Worm (Caenorhabditis elegans) whole organism, L4 larva: ENCODE data around the gene btb-10.

Source experiments
- D1046.2 ChIP-seq: fragments of 200-800 bp; sonication (Bioruptor generic); IDR thresholded peaks from 2 replicates; pipeline ENCODE4 v1.3.6; 2022; ENCODE audit warnings: missing genetic modification characterization, missing compliant biosample characterization
- F10B5.3 ChIP-seq: sonication (generic microtip); optimal IDR thresholded peaks from 2 replicates; lab custom pipeline; 2016; ENCODE audit warnings: mild to moderate bottlenecking, missing genetic modification characterization, missing compliant biosample characterization
- F37D6.2 ChIP-seq: sonication (generic microtip); optimal IDR thresholded peaks from 2 replicates; lab custom pipeline; 2016; ENCODE audit warnings: mild to moderate bottlenecking, missing genetic modification characterization, missing compliant biosample characterization
- T20F7.1 ChIP-seq: fragments of 200-800 bp; sonication (Bioruptor generic); optimal IDR thresholded peaks from 2 replicates; lab custom pipeline; 2018; ENCODE audit warnings: mild to moderate bottlenecking, missing genetic modification characterization, missing compliant biosample characterization
- T26A8.4 ChIP-seq: fragments of 200-800 bp; sonication (Bioruptor generic); IDR thresholded peaks from 2 replicates; pipeline ENCODE4 v1.3.6; 2022; ENCODE audit warnings: missing genetic modification characterization, missing compliant biosample characterization
- ceh-20 ChIP-seq: fragments of 200-800 bp; sonication (Bioruptor generic); IDR thresholded peaks from 2 replicates; pipeline ENCODE4 v1.3.6; 2022; ENCODE audit warnings: missing genetic modification reagents, missing genetic modification characterization, missing compliant biosample characterization
- cey-2 ChIP-seq: sonication (generic microtip); optimal IDR thresholded peaks from 3 replicates; lab custom pipeline; 2017; ENCODE audit warnings: missing genetic modification characterization, mild to moderate bottlenecking, missing compliant biosample characterization, antibody characterized with exemption, borderline replicate concordance; ENCODE audit not compliant: insufficient read depth
- daf-12 ChIP-seq: fragments of 150-350 bp; optimal IDR thresholded peaks from 2 replicates; lab custom pipeline; 2014; ENCODE audit warnings: missing biosample characterization, missing genetic modification reagents, missing genetic modification characterization
- daf-16 ChIP-seq, 3 experiments: sonication (generic microtip); optimal IDR thresholded peaks; 2 replicates each; lab custom pipeline; 2016 to 2017; ENCODE audit warnings: missing genetic modification characterization in 3 of 3, missing genetic modification reagents in 3 of 3, mild to moderate bottlenecking in 2 of 3, missing compliant biosample characterization in 2 of 3, missing biosample characterization in 1 of 3, moderate library complexity in 1 of 3
- daf-19 ChIP-seq: fragments of 200-800 bp; sonication (Bioruptor generic); conservative IDR thresholded peaks from 2 replicates; pipeline ENCODE4 v1.3.6; 2022; ENCODE audit warnings: missing genetic modification characterization, missing compliant biosample characterization
- daf-8 ChIP-seq: fragments of 200-800 bp; sonication (Bioruptor generic); IDR thresholded peaks from 2 replicates; pipeline ENCODE4 v1.3.6; 2022; ENCODE audit warnings: missing genetic modification characterization, missing compliant biosample characterization
- dve-1 ChIP-seq: sonication (generic microtip); optimal IDR thresholded peaks from 2 replicates; lab custom pipeline; 2017; ENCODE audit warnings: antibody characterized with exemption, mild to moderate bottlenecking, missing genetic modification characterization, missing compliant biosample characterization; ENCODE audit not compliant: insufficient read depth
- egl-43 ChIP-seq: fragments of 200-800 bp; sonication (Bioruptor generic); IDR thresholded peaks from 2 replicates; pipeline ENCODE4 v1.3.6; 2022; ENCODE audit warnings: missing genetic modification reagents, missing genetic modification characterization, missing compliant biosample characterization
- fkh-10 ChIP-seq: fragments of 150-350 bp; optimal IDR thresholded peaks from 2 replicates; lab custom pipeline; 2014; ENCODE audit warnings: missing biosample characterization, missing genetic modification reagents, missing genetic modification characterization
- hlh-11 ChIP-seq: fragments of 200-800 bp; sonication (Bioruptor generic); optimal IDR thresholded peaks from 2 replicates; lab custom pipeline; 2018; ENCODE audit warnings: mild to moderate bottlenecking, missing genetic modification characterization, missing compliant biosample characterization
- hlh-30 ChIP-seq: sonication (generic microtip); optimal IDR thresholded peaks from 2 replicates; lab custom pipeline; 2017; ENCODE audit warnings: antibody characterized with exemption, mild to moderate bottlenecking, missing genetic modification characterization, missing compliant biosample characterization; ENCODE audit not compliant: insufficient read depth
- hmg-1.1 ChIP-seq: fragments of 200-800 bp; sonication (Bioruptor generic); IDR thresholded peaks from 2 replicates; pipeline ENCODE4 v1.3.6; 2022; ENCODE audit warnings: missing genetic modification reagents, missing genetic modification characterization, missing compliant biosample characterization
- lsy-2 ChIP-seq, 2 experiments: fragments of 150-350 bp in 1 of 2; sonication (generic microtip) in 1 of 2; optimal IDR thresholded peaks; 2 replicates each; lab custom pipeline; 2014 to 2017; ENCODE audit warnings: missing biosample characterization in 2 of 2, missing genetic modification characterization in 2 of 2
- mdl-1 ChIP-seq, 2 experiments: fragments of 150-350 bp in 1 of 2; sonication (generic microtip) in 1 of 2; optimal IDR thresholded peaks; 2 replicates each; lab custom pipeline; 2014 to 2017; ENCODE audit warnings: missing biosample characterization in 2 of 2, missing genetic modification characterization in 2 of 2
- mep-1 ChIP-seq: fragments of 150-350 bp; sonication (generic microtip); optimal IDR thresholded peaks from 3 replicates; lab custom pipeline; 2014; ENCODE audit warnings: missing biosample characterization, missing genetic modification characterization
- mes-2 ChIP-seq: sonication (generic microtip); optimal IDR thresholded peaks from 2 replicates; lab custom pipeline; 2016; ENCODE audit warnings: missing genotype, mild to moderate bottlenecking, missing genetic modification characterization, missing compliant biosample characterization; ENCODE audit not compliant: poor library complexity, severe bottlenecking
- nhr-102 ChIP-seq: sonication (generic microtip); optimal IDR thresholded peaks from 2 replicates; lab custom pipeline; 2016; ENCODE audit warnings: mild to moderate bottlenecking, missing genetic modification characterization, moderate library complexity, missing compliant biosample characterization
- nhr-11 ChIP-seq: fragments of 150-350 bp; optimal IDR thresholded peaks from 2 replicates; lab custom pipeline; 2014; ENCODE audit warnings: missing biosample characterization, missing genetic modification characterization
- nhr-111 ChIP-seq: fragments of 200-800 bp; sonication (Bioruptor generic); optimal IDR thresholded peaks from 2 replicates; lab custom pipeline; 2018; ENCODE audit warnings: mild to moderate bottlenecking, missing genetic modification characterization, missing compliant biosample characterization
- nhr-42 ChIP-seq: fragments of 200-800 bp; sonication (Bioruptor generic); IDR thresholded peaks from 2 replicates; pipeline ENCODE4 v1.3.6; 2022; ENCODE audit warnings: missing genetic modification characterization, missing compliant biosample characterization
- pha-4 ChIP-seq, 2 experiments: fragments of 150-350 bp in 1 of 2; fragments of 200-800 bp in 1 of 2; sonication (Bioruptor generic) in 1 of 2; IDR thresholded peaks in 1 of 2; optimal IDR thresholded peaks in 1 of 2; 2 replicates each; pipeline versions ENCODE4 v1.3.6 to Lab custom; 2014 to 2022; ENCODE audit warnings: missing genetic modification characterization in 2 of 2, missing genetic modification reagents in 2 of 2, missing biosample characterization in 1 of 2, missing compliant biosample characterization in 1 of 2
- php-3 ChIP-seq: fragments of 200-800 bp; sonication (Bioruptor generic); IDR thresholded peaks from 2 replicates; pipeline ENCODE4 v1.3.6; 2022; ENCODE audit warnings: missing genetic modification reagents, missing genetic modification characterization, missing compliant biosample characterization
- pqm-1 ChIP-seq: sonication (generic microtip); optimal IDR thresholded peaks from 2 replicates; lab custom pipeline; 2017; ENCODE audit warnings: missing biosample characterization, missing genetic modification characterization
- rbr-2 ChIP-seq: sonication (generic microtip); optimal IDR thresholded peaks from 2 replicates; lab custom pipeline; 2016; ENCODE audit warnings: missing genotype, missing genetic modification characterization, missing compliant biosample characterization
- sdz-12 ChIP-seq: fragments of 200-800 bp; sonication (Bioruptor generic); optimal IDR thresholded peaks from 2 replicates; lab custom pipeline; 2018; ENCODE audit warnings: mild to moderate bottlenecking, missing genetic modification characterization, missing compliant biosample characterization
- spr-3 ChIP-seq: fragments of 200-800 bp; sonication (Bioruptor generic); optimal IDR thresholded peaks from 2 replicates; lab custom pipeline; 2018; ENCODE audit warnings: mild to moderate bottlenecking, missing genetic modification characterization, missing compliant biosample characterization
- unc-39 ChIP-seq: sonication (generic microtip); optimal IDR thresholded peaks from 2 replicates; lab custom pipeline; 2017; ENCODE audit warnings: missing biosample characterization, missing genetic modification characterization
- unc-62 ChIP-seq, 3 experiments: fragments of 150-350 bp in 1 of 3; sonication (generic microtip); optimal IDR thresholded peaks in 2 of 3; peaks in 1 of 3; 1 replicate in 1 of 3; 2 replicates in 2 of 3; lab custom pipeline; 2014 to 2017; ENCODE audit warnings: missing biosample characterization in 3 of 3, missing genetic modification characterization in 3 of 3, missing genetic modification reagents in 3 of 3, missing genotype in 1 of 3
- zag-1 ChIP-seq: fragments of 150-350 bp; optimal IDR thresholded peaks from 2 replicates; lab custom pipeline; 2014; ENCODE audit warnings: missing biosample characterization, missing genetic modification characterization
- zfp-2 ChIP-seq: sonication (generic microtip); optimal IDR thresholded peaks from 2 replicates; lab custom pipeline; 2016; ENCODE audit warnings: mild to moderate bottlenecking, missing genetic modification characterization, missing compliant biosample characterization
- zfp-3 ChIP-seq: fragments of 200-800 bp; sonication (Bioruptor generic); conservative IDR thresholded peaks from 2 replicates; pipeline ENCODE4 v1.3.6; 2022; ENCODE audit warnings: missing genetic modification reagents, missing genetic modification characterization, missing compliant biosample characterization
- zip-2 ChIP-seq: fragments of 150-350 bp; optimal IDR thresholded peaks from 2 replicates; lab custom pipeline; 2014; ENCODE audit warnings: missing biosample characterization, missing genetic modification characterization

The btb-10 gene

DNA sequence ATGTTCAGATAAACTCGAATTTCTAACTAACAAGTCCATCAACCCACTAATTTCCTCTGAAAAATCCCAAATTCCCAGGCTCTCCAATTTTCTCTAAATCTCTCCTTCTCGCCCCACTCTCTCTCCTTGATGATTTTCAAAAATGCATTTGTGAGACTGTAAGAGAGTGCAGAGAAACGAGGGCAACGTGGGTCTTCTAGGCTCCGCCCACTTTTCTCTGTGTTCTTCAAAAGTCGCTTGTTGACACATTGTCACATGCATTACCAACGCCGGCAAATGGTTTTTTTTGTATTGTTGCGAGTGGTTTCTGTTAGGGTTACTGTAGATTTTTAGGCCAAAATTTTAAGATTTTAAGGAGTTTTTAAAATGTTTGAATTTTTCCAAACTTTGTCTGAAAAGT, 25.9 kb upstream of the btb-10 start:
- TF ChIP-seq pqm-1 (tag; lab: Kevin White, UChicago): no peak
- no peak for TF ChIP-seq zfp-3 (GFP tag; lab: Robert Waterston, UW)
- TF ChIP-seq hlh-30: peak; percentile 31
- TF ChIP-seq mdl-1 (tag; optimal IDR thresholded peaks at IDR 0.05; lab: Kevin White, UChicago): peak in 1 of 2 experiments; percentile 40
- TF ChIP-seq T20F7.1 (GFP tag; lab: Kevin White, UChicago): no peak
- no peak for TF ChIP-seq F10B5.3 (tag; lab: Kevin White, UChicago)

ce11 chrII:1085546-1085945, 24.9 kb upstream of the btb-10 start:
- no peak for TF ChIP-seq sdz-12 (GFP tag; lab: Kevin White, UChicago)
- TF ChIP-seq nhr-102: no peak
- TF ChIP-seq daf-12 (tag; lab: Kevin White, UChicago): no peak
- no peak for TF ChIP-seq F37D6.2 (tag; lab: Kevin White, UChicago)
- no peak for TF ChIP-seq zfp-2
- no peak for TF ChIP-seq mep-1
- TF ChIP-seq, all 104 proteins: peak for 0

DNA sequence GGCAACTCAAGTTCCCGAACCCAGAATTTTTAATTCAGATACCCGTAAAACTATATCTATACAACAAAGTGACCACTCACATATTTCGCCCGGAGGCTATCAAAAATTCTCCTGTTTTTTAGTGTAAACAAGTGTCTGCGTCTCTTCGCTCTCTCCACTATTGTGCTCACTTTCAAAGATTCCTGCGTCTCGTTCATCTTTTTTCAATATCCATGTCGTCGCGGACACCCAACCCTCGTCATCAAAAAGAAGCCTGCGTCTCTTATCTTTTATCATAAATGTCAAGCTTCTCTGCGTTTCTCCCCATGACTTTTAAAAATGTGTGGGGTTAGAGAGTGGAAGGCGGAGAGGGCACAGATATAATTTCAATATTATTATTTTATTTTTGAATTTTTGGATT, 24.3 kb upstream of the btb-10 start:
- TF ChIP-seq mep-1 (peak; percentile 26), fkh-10 (GFP tag; lab: Kevin White, UChicago) (peak; percentile 69), dve-1 (tag; lab: Kevin White, UChicago) (peak; percentile 65), daf-8 (no peak), lsy-2 (tag; optimal IDR thresholded peaks at IDR 0.05; lab: Kevin White, UChicago) (peak in 1 of 2 experiments; percentile 57), nhr-111 (GFP tag; lab: Kevin White, UChicago) (no peak), D1046.2 (GFP tag; lab: Robert Waterston, UW) (no peak), ceh-20 (GFP tag; lab: Robert Waterston, UW) (no peak), unc-62 (GFP tag; optimal IDR thresholded peaks at IDR 0.05 in 1 of 2; lab: Kevin White, UChicago) (peak in 1 of 2 experiments; percentile 34), unc-62 (tag; optimal IDR thresholded peaks at IDR 0.05; lab: Kevin White, UChicago) (no peak), hmg-1.1 (GFP tag; lab: Robert Waterston, UW) (peak; percentile 41; the same call in 1 of the 2 replicates), daf-19 (GFP tag; lab: Robert Waterston, UW) (no peak), mes-2 (peak; percentile 31), pha-4 (GFP tag; IDR thresholded peaks at IDR 0.05; lab: Robert Waterston, UW) (no peak), pha-4 (tag; optimal IDR thresholded peaks at IDR 0.05; lab: Kevin White, UChicago) (peak; percentile 25), hlh-11 (tag; lab: Kevin White, UChicago) (peak; percentile 54), mdl-1 (tag; optimal IDR thresholded peaks at IDR 0.05; lab: Kevin White, UChicago) (peak in 1 of 2 experiments; percentile 65), F37D6.2 (tag; lab: Kevin White, UChicago) (peak; percentile 20), zag-1 (no peak), unc-39 (tag; lab: Kevin White, UChicago) (no peak), egl-43 (GFP tag; lab: Robert Waterston, UW) (no peak), nhr-11 (peak; percentile 66), php-3 (GFP tag; lab: Robert Waterston, UW) (no peak), cey-2 (no peak), daf-16 (GFP tag; optimal IDR thresholded peaks at IDR 0.05; lab: Kevin White, UChicago) (peak in 1 of 2 experiments; percentile 74), daf-16 (tag; optimal IDR thresholded peaks at IDR 0.05; lab: Kevin White, UChicago) (peak; percentile 17), hlh-30 (peak; percentile 59), rbr-2 (tag; lab: Kevin White, UChicago) (peak; percentile 58)
- TF ChIP-seq, all 104 proteins: peak for 15

- no peak for TF ChIP-seq dve-1 (tag; lab: Kevin White, UChicago)
- TF ChIP-seq zip-2 (tag; lab: Kevin White, UChicago): no peak
- TF ChIP-seq spr-3 (GFP tag; lab: Kevin White, UChicago): no peak
- no peak for TF ChIP-seq unc-62 (GFP tag; optimal IDR thresholded peaks at IDR 0.05 in 1 of 2; lab: Kevin White, UChicago)
- TF ChIP-seq unc-62 (tag; optimal IDR thresholded peaks at IDR 0.05; lab: Kevin White, UChicago): no peak
- no peak for TF ChIP-seq nhr-42
- TF ChIP-seq T26A8.4 (GFP tag; lab: Robert Waterston, UW): no peak
Measured at ce11 chrII:1082859-1083258, 22.3 kb upstream of the btb-10 start, which contains the start of gene K02E7.1. Gene K02E7.1 (plus strand): TSS chrII:1083159.
